Worm (Caenorhabditis elegans) whole organism, L4 larva: ENCODE results near the gene cyp-14A4.
A peak's percentile ranks its signal among the peaks of the same experiment; 100 is the strongest.

Experiments used
- F26F4.8 ChIP-seq: fragments of 200-800 bp; sonication (Bioruptor generic); conservative IDR thresholded peaks from 2 replicates; pipeline ENCODE4 v1.3.6; 2022; ENCODE audit warnings: missing genetic modification characterization, missing compliant biosample characterization
- F44E2.7 ChIP-seq: fragments of 200-800 bp; sonication (Bioruptor generic); IDR thresholded peaks from 2 replicates; pipeline ENCODE4 v2.1.2; 2022; ENCODE audit warnings: missing genetic modification characterization, missing compliant biosample characterization
- F49E8.2 ChIP-seq: sonication (generic microtip); optimal IDR thresholded peaks from 2 replicates; lab custom pipeline; 2016; ENCODE audit warnings: missing compliant biosample characterization, mild to moderate bottlenecking, missing genetic modification characterization, borderline replicate concordance
- Y105C5A.15 ChIP-seq: fragments of 200-800 bp; sonication (Bioruptor generic); IDR thresholded peaks from 2 replicates; pipeline ENCODE4 v1.3.6; 2022; ENCODE audit warnings: missing genetic modification characterization, missing compliant biosample characterization
- Y48G9A.11 ChIP-seq: fragments of 200-800 bp; sonication (Bioruptor generic); IDR thresholded peaks from 2 replicates; pipeline ENCODE4 v1.3.6; 2022; ENCODE audit warnings: missing genetic modification reagents, missing genetic modification characterization, missing compliant biosample characterization
- ZK337.2 ChIP-seq: fragments of 200-800 bp; sonication (Bioruptor generic); IDR thresholded peaks from 2 replicates; pipeline ENCODE4 v1.3.6; 2022; ENCODE audit warnings: missing genetic modification reagents, missing genetic modification characterization, missing compliant biosample characterization
- ZK546.5 ChIP-seq, 2 experiments: sonication (generic microtip); optimal IDR thresholded peaks; 2 replicates each; lab custom pipeline; 2017; ENCODE audit warnings: missing biosample characterization in 2 of 2, missing genetic modification characterization in 2 of 2
- ceh-28 ChIP-seq: fragments of 150-350 bp; optimal IDR thresholded peaks from 2 replicates; lab custom pipeline; 2014; ENCODE audit warnings: missing biosample characterization, missing genetic modification reagents, missing genetic modification characterization
- ceh-82 ChIP-seq: sonication (generic microtip); optimal IDR thresholded peaks from 2 replicates; lab custom pipeline; 2017; ENCODE audit warnings: missing biosample characterization, missing genetic modification characterization
- daf-16 ChIP-seq, 3 experiments: sonication (generic microtip); optimal IDR thresholded peaks; 2 replicates each; lab custom pipeline; 2016 to 2017; ENCODE audit warnings: missing genetic modification characterization in 3 of 3, missing genetic modification reagents in 3 of 3, mild to moderate bottlenecking in 2 of 3, missing compliant biosample characterization in 2 of 3, missing biosample characterization in 1 of 3, moderate library complexity in 1 of 3
- daf-19 ChIP-seq: fragments of 200-800 bp; sonication (Bioruptor generic); conservative IDR thresholded peaks from 2 replicates; pipeline ENCODE4 v1.3.6; 2022; ENCODE audit warnings: missing genetic modification characterization, missing compliant biosample characterization
- dmd-6 ChIP-seq: fragments of 200-800 bp; sonication (Bioruptor generic); IDR thresholded peaks from 2 replicates; pipeline ENCODE4 v1.3.6; 2022; ENCODE audit warnings: missing genetic modification reagents, missing genetic modification characterization, missing compliant biosample characterization
- dpl-1 ChIP-seq: fragments of 150-350 bp; optimal IDR thresholded peaks from 2 replicates; lab custom pipeline; 2014; ENCODE audit warnings: missing biosample characterization, missing genetic modification reagents, missing genetic modification characterization
- duxl-1 ChIP-seq: sonication (generic microtip); optimal IDR thresholded peaks from 2 replicates; lab custom pipeline; 2016; ENCODE audit warnings: mild to moderate bottlenecking, missing genetic modification characterization, moderate library complexity, missing compliant biosample characterization; ENCODE audit not compliant: poor library complexity
- egl-27 ChIP-seq: sonication (generic microtip); optimal IDR thresholded peaks from 3 replicates; lab custom pipeline; 2017; ENCODE audit warnings: missing biosample characterization, missing genetic modification reagents, missing genetic modification characterization
- fkh-10 ChIP-seq: fragments of 150-350 bp; optimal IDR thresholded peaks from 2 replicates; lab custom pipeline; 2014; ENCODE audit warnings: missing biosample characterization, missing genetic modification reagents, missing genetic modification characterization
- hlh-30 ChIP-seq: sonication (generic microtip); optimal IDR thresholded peaks from 2 replicates; lab custom pipeline; 2017; ENCODE audit warnings: antibody characterized with exemption, mild to moderate bottlenecking, missing genetic modification characterization, missing compliant biosample characterization; ENCODE audit not compliant: insufficient read depth
- hmg-1.1 ChIP-seq: fragments of 200-800 bp; sonication (Bioruptor generic); IDR thresholded peaks from 2 replicates; pipeline ENCODE4 v1.3.6; 2022; ENCODE audit warnings: missing genetic modification reagents, missing genetic modification characterization, missing compliant biosample characterization
- jun-1 ChIP-seq: fragments of 150-350 bp; optimal IDR thresholded peaks from 2 replicates; lab custom pipeline; 2014; ENCODE audit warnings: missing biosample characterization, missing genetic modification reagents, missing genetic modification characterization
- lim-7 ChIP-seq: fragments of 200-800 bp; sonication (Bioruptor generic); IDR thresholded peaks from 2 replicates; pipeline ENCODE4 v1.3.6; 2022; ENCODE audit warnings: missing genetic modification characterization, missing compliant biosample characterization
- lin-15B ChIP-seq: fragments of 150-350 bp; sonication (generic microtip); optimal IDR thresholded peaks from 3 replicates; lab custom pipeline; 2014; ENCODE audit warnings: missing biosample characterization, missing genetic modification characterization
- lir-3 ChIP-seq: sonication (generic microtip); optimal IDR thresholded peaks from 2 replicates; lab custom pipeline; 2016; ENCODE audit warnings: mild to moderate bottlenecking, missing genetic modification characterization, missing compliant biosample characterization
- madf-9 ChIP-seq: fragments of 200-800 bp; sonication (Bioruptor generic); conservative IDR thresholded peaks from 2 replicates; pipeline ENCODE4 v1.3.6; 2022; ENCODE audit warnings: missing genetic modification reagents, missing genetic modification characterization, missing compliant biosample characterization
- mdl-1 ChIP-seq, 2 experiments: fragments of 150-350 bp in 1 of 2; sonication (generic microtip) in 1 of 2; optimal IDR thresholded peaks; 2 replicates each; lab custom pipeline; 2014 to 2017; ENCODE audit warnings: missing biosample characterization in 2 of 2, missing genetic modification characterization in 2 of 2
- mes-2 ChIP-seq: sonication (generic microtip); optimal IDR thresholded peaks from 2 replicates; lab custom pipeline; 2016; ENCODE audit warnings: missing genotype, mild to moderate bottlenecking, missing genetic modification characterization, missing compliant biosample characterization; ENCODE audit not compliant: poor library complexity, severe bottlenecking
- mxl-2 ChIP-seq: fragments of 200-800 bp; sonication (Bioruptor generic); conservative IDR thresholded peaks from 2 replicates; pipeline ENCODE4 v1.3.6; 2022; ENCODE audit warnings: missing genetic modification reagents, missing genetic modification characterization, missing compliant biosample characterization
- nhr-25 ChIP-seq: sonication (generic microtip); optimal IDR thresholded peaks from 2 replicates; lab custom pipeline; 2017; ENCODE audit warnings: missing genetic modification characterization, mild to moderate bottlenecking, missing compliant biosample characterization, antibody characterized with exemption, moderate library complexity, borderline replicate concordance; ENCODE audit not compliant: insufficient read depth
- nhr-28 ChIP-seq: fragments of 150-350 bp; optimal IDR thresholded peaks from 2 replicates; lab custom pipeline; 2014; ENCODE audit warnings: missing biosample characterization, missing genetic modification characterization
- nhr-42 ChIP-seq: fragments of 200-800 bp; sonication (Bioruptor generic); IDR thresholded peaks from 2 replicates; pipeline ENCODE4 v1.3.6; 2022; ENCODE audit warnings: missing genetic modification characterization, missing compliant biosample characterization
- nhr-48 ChIP-seq: sonication (generic microtip); optimal IDR thresholded peaks from 2 replicates; lab custom pipeline; 2016; ENCODE audit warnings: mild to moderate bottlenecking, missing genetic modification characterization, missing compliant biosample characterization
- nhr-77 ChIP-seq: fragments of 150-350 bp; optimal IDR thresholded peaks from 2 replicates; lab custom pipeline; 2014; ENCODE audit warnings: missing biosample characterization, missing genetic modification characterization
- pha-4 ChIP-seq, 2 experiments: fragments of 150-350 bp in 1 of 2; fragments of 200-800 bp in 1 of 2; sonication (Bioruptor generic) in 1 of 2; IDR thresholded peaks in 1 of 2; optimal IDR thresholded peaks in 1 of 2; 2 replicates each; pipeline versions ENCODE4 v1.3.6 to Lab custom; 2014 to 2022; ENCODE audit warnings: missing genetic modification characterization in 2 of 2, missing genetic modification reagents in 2 of 2, missing biosample characterization in 1 of 2, missing compliant biosample characterization in 1 of 2
- saeg-2 ChIP-seq: fragments of 200-800 bp; sonication (Bioruptor generic); IDR thresholded peaks from 2 replicates; pipeline ENCODE4 v1.3.6; 2022; ENCODE audit warnings: missing genetic modification reagents, missing genetic modification characterization, missing compliant biosample characterization
- snpc-1.2 ChIP-seq: fragments of 200-800 bp; sonication (Bioruptor generic); IDR thresholded peaks from 2 replicates; pipeline ENCODE4 v1.3.6; 2022; ENCODE audit warnings: missing genetic modification reagents, missing genetic modification characterization, missing compliant biosample characterization
- snpc-4 ChIP-seq: fragments of 150-350 bp; optimal IDR thresholded peaks from 2 replicates; lab custom pipeline; 2014; ENCODE audit warnings: missing biosample characterization, missing genetic modification characterization
- spr-1 ChIP-seq: sonication (generic microtip); optimal IDR thresholded peaks from 2 replicates; lab custom pipeline; 2016; ENCODE audit warnings: mild to moderate bottlenecking, missing genetic modification characterization, missing compliant biosample characterization
- spr-3 ChIP-seq: fragments of 200-800 bp; sonication (Bioruptor generic); optimal IDR thresholded peaks from 2 replicates; lab custom pipeline; 2018; ENCODE audit warnings: mild to moderate bottlenecking, missing genetic modification characterization, missing compliant biosample characterization
- tag-97 ChIP-seq: fragments of 200-800 bp; sonication (Bioruptor generic); IDR thresholded peaks from 2 replicates; pipeline ENCODE4 v1.3.6; 2022; ENCODE audit warnings: missing genetic modification characterization, missing compliant biosample characterization
- unc-39 ChIP-seq: sonication (generic microtip); optimal IDR thresholded peaks from 2 replicates; lab custom pipeline; 2017; ENCODE audit warnings: missing biosample characterization, missing genetic modification characterization
- unc-62 ChIP-seq, 3 experiments: fragments of 150-350 bp in 1 of 3; sonication (generic microtip); optimal IDR thresholded peaks in 2 of 3; peaks in 1 of 3; 1 replicate in 1 of 3; 2 replicates in 2 of 3; lab custom pipeline; 2014 to 2017; ENCODE audit warnings: missing biosample characterization in 3 of 3, missing genetic modification characterization in 3 of 3, missing genetic modification reagents in 3 of 3, missing genotype in 1 of 3
- vab-7 ChIP-seq: fragments of 200-800 bp; sonication (Bioruptor generic); IDR thresholded peaks from 2 replicates; pipeline ENCODE4 v1.3.6; 2022; ENCODE audit warnings: missing genetic modification reagents, missing genetic modification characterization, missing compliant biosample characterization
- zag-1 ChIP-seq: fragments of 150-350 bp; optimal IDR thresholded peaks from 2 replicates; lab custom pipeline; 2014; ENCODE audit warnings: missing biosample characterization, missing genetic modification characterization
- zip-11 ChIP-seq: fragments of 200-800 bp; sonication (Bioruptor generic); IDR thresholded peaks from 2 replicates; pipeline ENCODE4 v1.3.6; 2022; ENCODE audit warnings: missing genetic modification characterization, missing compliant biosample characterization
- ztf-11 ChIP-seq: fragments of 150-350 bp; optimal IDR thresholded peaks from 2 replicates; lab custom pipeline; 2014; ENCODE audit warnings: missing biosample characterization, missing genetic modification characterization

Gene cyp-14A4

DNA sequence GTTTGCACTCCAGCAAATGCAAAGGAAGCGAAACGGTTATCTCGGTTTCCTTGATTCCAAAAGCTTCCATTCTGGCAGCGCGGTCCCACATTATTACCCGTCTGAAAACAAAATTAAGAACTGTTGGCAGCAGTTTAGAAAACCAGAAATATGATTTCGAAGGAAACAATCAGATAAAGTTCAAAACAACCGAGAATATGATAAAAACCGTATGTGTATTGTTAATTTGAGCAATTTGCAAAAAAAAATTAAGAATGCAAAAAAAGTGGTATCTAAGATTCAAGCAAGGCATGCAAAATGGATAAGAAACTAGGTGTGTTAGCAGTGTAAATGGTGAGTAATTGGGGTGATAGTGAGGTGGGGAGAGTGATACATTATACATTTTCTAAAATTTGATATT is 4.7 kb upstream of the cyp-14A4 start, which contains the start of gene R04D3.4:
R04D3.4 (minus strand) TSS at position 101 of the 400 bp plus-strand sequence.
- TF ChIP-seq lin-15B (tag; lab: Kevin White, UChicago) (no peak), dpl-1 (GFP tag; lab: Kevin White, UChicago) (no peak)

DNA sequence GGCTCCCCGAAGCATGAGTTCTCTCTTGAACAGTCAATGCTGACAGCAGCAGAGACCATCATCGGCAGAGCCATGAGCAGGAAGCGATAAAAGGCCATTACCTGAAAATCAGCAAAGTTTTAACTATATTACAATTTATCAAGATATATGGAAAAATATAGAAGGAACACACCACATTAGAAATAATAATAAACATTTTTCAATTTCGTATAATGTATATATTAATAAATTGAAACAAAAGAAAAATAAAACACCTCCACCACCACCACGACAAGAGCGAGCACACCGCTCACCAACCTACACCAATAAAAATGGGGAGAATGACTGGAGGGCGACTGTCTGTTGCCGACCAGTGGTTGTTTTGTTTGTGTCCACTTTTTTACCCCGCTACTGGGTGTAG is 2.5 kb upstream of the cyp-14A4 start, which contains the start of gene R04D3.2:
R04D3.2 (minus strand) TSS at position 101 of the 400 bp plus-strand sequence.
- TF ChIP-seq jun-1: no peak
- no peak for TF ChIP-seq ZK337.2 (GFP tag; lab: Robert Waterston, UW)
- no peak for TF ChIP-seq daf-16 (GFP tag; optimal IDR thresholded peaks at IDR 0.05; lab: Kevin White, UChicago)
- TF ChIP-seq daf-16 (tag; optimal IDR thresholded peaks at IDR 0.05; lab: Kevin White, UChicago): no peak
- no peak for TF ChIP-seq ceh-82 (tag; lab: Kevin White, UChicago)
- no peak for TF ChIP-seq F26F4.8 (GFP tag; lab: Robert Waterston, UW)
- TF ChIP-seq egl-27: no peak
- no peak for TF ChIP-seq mes-2 (tag; lab: Kevin White, UChicago)
- no peak for TF ChIP-seq nhr-25 (tag; lab: Kevin White, UChicago)
- no peak for TF ChIP-seq unc-62 (GFP tag; optimal IDR thresholded peaks at IDR 0.05 in 1 of 2; lab: Kevin White, UChicago)
- no peak for TF ChIP-seq unc-62 (tag; optimal IDR thresholded peaks at IDR 0.05; lab: Kevin White, UChicago)
- no peak for TF ChIP-seq saeg-2 (GFP tag; lab: Robert Waterston, UW)
- no peak for TF ChIP-seq daf-19 (GFP tag; lab: Robert Waterston, UW)
- no peak for TF ChIP-seq nhr-77
- no peak for TF ChIP-seq lir-3 (tag; lab: Kevin White, UChicago)

DNA sequence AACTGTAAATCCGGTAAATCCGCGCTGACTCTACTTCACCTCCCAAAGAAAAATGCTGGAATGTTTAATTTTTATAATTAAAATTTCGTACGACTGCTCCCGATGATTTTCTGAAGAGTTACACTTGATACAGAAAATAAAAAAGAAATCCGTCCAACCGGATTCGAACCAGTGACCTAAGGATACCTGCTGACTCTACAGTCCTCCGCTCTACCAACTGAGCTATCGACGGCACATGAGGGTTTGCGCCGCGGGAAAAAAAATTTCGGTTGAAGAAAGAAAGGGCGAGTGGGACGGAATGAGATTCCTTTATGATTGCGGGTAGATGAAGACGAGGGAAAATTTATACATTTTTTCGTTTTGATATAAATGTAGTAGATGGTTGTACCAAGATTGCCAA is 621 bp upstream of the cyp-14A4 start:
- peak; percentile 16 for TF ChIP-seq nhr-48
- TF ChIP-seq jun-1: no peak
- no peak for TF ChIP-seq mdl-1 (tag; optimal IDR thresholded peaks at IDR 0.05; lab: Kevin White, UChicago)
- no peak for TF ChIP-seq F44E2.7 (GFP tag; lab: Robert Waterston, UW)
- no peak for TF ChIP-seq snpc-4 (tag; lab: Kevin White, UChicago)
- no peak for TF ChIP-seq unc-39 (tag; lab: Kevin White, UChicago)
- no peak for TF ChIP-seq ZK546.5 (tag; optimal IDR thresholded peaks at IDR 0.05; lab: Kevin White, UChicago)
- TF ChIP-seq ceh-82 (tag; lab: Kevin White, UChicago): no peak
- no peak for TF ChIP-seq mxl-2 (GFP tag; lab: Robert Waterston, UW)
- TF ChIP-seq spr-3 (GFP tag; lab: Kevin White, UChicago): no peak
- TF ChIP-seq vab-7: 0 out of 2 replicates have a peak, but pooled peaks have one; percentile 61
- no peak for TF ChIP-seq madf-9 (GFP tag; lab: Robert Waterston, UW)
- TF ChIP-seq spr-1 (tag; lab: Kevin White, UChicago): no peak
- peak; percentile 72; the same call in 1 of the 2 replicates for TF ChIP-seq F26F4.8 (GFP tag; lab: Robert Waterston, UW)
- no peak for TF ChIP-seq nhr-77
- 0 out of 2 replicates have a peak, but pooled peaks have one; percentile 13 for TF ChIP-seq nhr-42 (GFP tag; lab: Robert Waterston, UW)
- TF ChIP-seq hlh-30 (tag; lab: Kevin White, UChicago): no peak
- TF ChIP-seq zip-11 (GFP tag; lab: Robert Waterston, UW): no peak
- peak; percentile 19 for TF ChIP-seq duxl-1
- 0 out of 2 replicates have a peak, but pooled peaks have one; percentile 37 for TF ChIP-seq snpc-1.2
- TF ChIP-seq lir-3 (tag; lab: Kevin White, UChicago): no peak
- no peak for TF ChIP-seq Y48G9A.11 (GFP tag; lab: Robert Waterston, UW)
- TF ChIP-seq zag-1: no peak
- no peak for TF ChIP-seq fkh-10 (GFP tag; lab: Kevin White, UChicago)
- TF ChIP-seq F49E8.2 (tag; lab: Kevin White, UChicago): no peak
- TF ChIP-seq Y105C5A.15 (GFP tag; lab: Robert Waterston, UW): 0 out of 2 replicates have a peak, but pooled peaks have one; percentile 37
- no peak for TF ChIP-seq nhr-28 (tag; lab: Kevin White, UChicago)
- peak; percentile 73 for TF ChIP-seq pha-4 (GFP tag; IDR thresholded peaks at IDR 0.05; lab: Robert Waterston, UW)
- no peak for TF ChIP-seq pha-4 (tag; optimal IDR thresholded peaks at IDR 0.05; lab: Kevin White, UChicago)
- TF ChIP-seq lim-7 (GFP tag; lab: Robert Waterston, UW): peak; percentile 78
- TF ChIP-seq tag-97 (GFP tag; lab: Robert Waterston, UW): no peak
- TF ChIP-seq hmg-1.1: peak; percentile 15; the same call in 1 of the 2 replicates
- TF ChIP-seq ztf-11 (tag; lab: Kevin White, UChicago): no peak
- peak; percentile 17; the same call in 1 of the 2 replicates for TF ChIP-seq dmd-6
- TF ChIP-seq ceh-28 (tag; lab: Kevin White, UChicago): no peak
- no peak for TF ChIP-seq daf-19 (GFP tag; lab: Robert Waterston, UW)
